Worm (Caenorhabditis elegans) whole organism, young adult: Measurements from ENCODE around the gene rict-1.

Experiments used
- K12H6.12 ChIP-seq: fragments of 200-800 bp; sonication (Bioruptor generic); optimal IDR thresholded peaks from 2 replicates; lab custom pipeline; 2018; ENCODE audit warnings: mild to moderate bottlenecking, missing genetic modification characterization, missing compliant biosample characterization
- Y67H2A.10 ChIP-seq: fragments of 200-800 bp; sonication (Bioruptor generic); conservative IDR thresholded peaks from 2 replicates; pipeline ENCODE4 v1.3.6; 2022; ENCODE audit warnings: missing genetic modification reagents, missing genetic modification characterization, missing compliant biosample characterization
- ceh-79 ChIP-seq: sonication (generic microtip); optimal IDR thresholded peaks from 2 replicates; lab custom pipeline; 2017; ENCODE audit warnings: mild to moderate bottlenecking, missing genetic modification characterization, missing compliant biosample characterization
- snpc-4 ChIP-seq, 5 experiments: fragments of 150-350 bp in 1 of 5; sonication (generic microtip) in 4 of 5; optimal IDR thresholded peaks; 2 replicates each; lab custom pipeline; 2014 to 2018; ENCODE audit warnings: missing genetic modification characterization in 5 of 5, missing biosample characterization in 3 of 5, antibody characterized with exemption in 2 of 5, mild to moderate bottlenecking in 2 of 5, missing compliant biosample characterization in 2 of 5, missing genotype in 2 of 5, moderate library complexity in 2 of 5, missing genetic modification reagents in 1 of 5
- sptf-2 ChIP-seq: fragments of 200-800 bp; sonication (Bioruptor generic); optimal IDR thresholded peaks from 2 replicates; lab custom pipeline; 2018; ENCODE audit warnings: mild to moderate bottlenecking, missing genetic modification characterization, missing compliant biosample characterization
- tlf-1 ChIP-seq: fragments of 200-800 bp; sonication (Bioruptor generic); optimal IDR thresholded peaks from 2 replicates; lab custom pipeline; 2018; ENCODE audit warnings: mild to moderate bottlenecking, missing genetic modification characterization, missing compliant biosample characterization

- no peak for TF ChIP-seq Y67H2A.10 (GFP tag; lab: Robert Waterston, UW)
- TF ChIP-seq tlf-1, result no peak
- TF ChIP-seq ceh-79 (tag; lab: Kevin White, UChicago), result no peak
- no peak for TF ChIP-seq sptf-2
- TF ChIP-seq K12H6.12 (tag; lab: Kevin White, UChicago), result no peak
- TF ChIP-seq snpc-4 (GFP tag; optimal IDR thresholded peaks at IDR 0.05; lab: Kevin White, UChicago), result no peak
- no peak for TF ChIP-seq snpc-4 (tag; optimal IDR thresholded peaks at IDR 0.05; lab: Kevin White, UChicago)
Observed at ce11 chrII:13153299-13153698, 36.7 kb upstream of the rict-1 start, which contains the start of gene spe-18.
